Worm (Caenorhabditis elegans) whole organism, L4 larva: ENCODE data around the gene K09B11.5.
A peak's percentile ranks its signal among the peaks of the same experiment; 100 is the strongest.

Source experiments
- F10B5.3 ChIP-seq: sonication (generic microtip); optimal IDR thresholded peaks from 2 replicates; lab custom pipeline; 2016; ENCODE audit warnings: mild to moderate bottlenecking, missing genetic modification characterization, missing compliant biosample characterization
- F26F4.8 ChIP-seq: fragments of 200-800 bp; sonication (Bioruptor generic); conservative IDR thresholded peaks from 2 replicates; pipeline ENCODE4 v1.3.6; 2022; ENCODE audit warnings: missing genetic modification characterization, missing compliant biosample characterization
- F37D6.2 ChIP-seq: sonication (generic microtip); optimal IDR thresholded peaks from 2 replicates; lab custom pipeline; 2016; ENCODE audit warnings: mild to moderate bottlenecking, missing genetic modification characterization, missing compliant biosample characterization
- F49E8.2 ChIP-seq: sonication (generic microtip); optimal IDR thresholded peaks from 2 replicates; lab custom pipeline; 2016; ENCODE audit warnings: missing compliant biosample characterization, mild to moderate bottlenecking, missing genetic modification characterization, borderline replicate concordance
- R02D3.7 ChIP-seq: fragments of 150-350 bp; sonication (generic microtip); optimal IDR thresholded peaks from 3 replicates; lab custom pipeline; 2014; ENCODE audit warnings: missing biosample characterization, missing genetic modification characterization
- T20F7.1 ChIP-seq: fragments of 200-800 bp; sonication (Bioruptor generic); optimal IDR thresholded peaks from 2 replicates; lab custom pipeline; 2018; ENCODE audit warnings: mild to moderate bottlenecking, missing genetic modification characterization, missing compliant biosample characterization
- Y105C5A.15 ChIP-seq: fragments of 200-800 bp; sonication (Bioruptor generic); IDR thresholded peaks from 2 replicates; pipeline ENCODE4 v1.3.6; 2022; ENCODE audit warnings: missing genetic modification characterization, missing compliant biosample characterization
- ZK337.2 ChIP-seq: fragments of 200-800 bp; sonication (Bioruptor generic); IDR thresholded peaks from 2 replicates; pipeline ENCODE4 v1.3.6; 2022; ENCODE audit warnings: missing genetic modification reagents, missing genetic modification characterization, missing compliant biosample characterization
- aha-1 ChIP-seq: fragments of 150-350 bp; peaks from one replicate; lab custom pipeline; 2014; ENCODE audit warnings: missing biosample characterization, missing genetic modification characterization
- ceh-20 ChIP-seq: fragments of 200-800 bp; sonication (Bioruptor generic); IDR thresholded peaks from 2 replicates; pipeline ENCODE4 v1.3.6; 2022; ENCODE audit warnings: missing genetic modification reagents, missing genetic modification characterization, missing compliant biosample characterization
- ceh-32 ChIP-seq: sonication (generic microtip); optimal IDR thresholded peaks from 2 replicates; lab custom pipeline; 2016; ENCODE audit warnings: mild to moderate bottlenecking, missing genetic modification characterization, missing compliant biosample characterization; ENCODE audit not compliant: poor library complexity
- ceh-44 ChIP-seq: fragments of 200-800 bp; sonication (Bioruptor generic); IDR thresholded peaks from 2 replicates; pipeline ENCODE4 v1.3.6; 2022; ENCODE audit warnings: missing genetic modification reagents, missing genetic modification characterization, missing compliant biosample characterization
- ceh-82 ChIP-seq: sonication (generic microtip); optimal IDR thresholded peaks from 2 replicates; lab custom pipeline; 2017; ENCODE audit warnings: missing biosample characterization, missing genetic modification characterization
- ctbp-1 ChIP-seq: fragments of 200-800 bp; sonication (Bioruptor generic); IDR thresholded peaks from 2 replicates; pipeline ENCODE4 v1.3.6; 2022; ENCODE audit warnings: missing genetic modification reagents, missing genetic modification characterization, missing compliant biosample characterization
- daf-12 ChIP-seq: fragments of 150-350 bp; optimal IDR thresholded peaks from 2 replicates; lab custom pipeline; 2014; ENCODE audit warnings: missing biosample characterization, missing genetic modification reagents, missing genetic modification characterization
- daf-16 ChIP-seq, 3 experiments: sonication (generic microtip); optimal IDR thresholded peaks; 2 replicates each; lab custom pipeline; 2016 to 2017; ENCODE audit warnings: missing genetic modification characterization in 3 of 3, missing genetic modification reagents in 3 of 3, mild to moderate bottlenecking in 2 of 3, missing compliant biosample characterization in 2 of 3, missing biosample characterization in 1 of 3, moderate library complexity in 1 of 3
- daf-8 ChIP-seq: fragments of 200-800 bp; sonication (Bioruptor generic); IDR thresholded peaks from 2 replicates; pipeline ENCODE4 v1.3.6; 2022; ENCODE audit warnings: missing genetic modification characterization, missing compliant biosample characterization
- dmd-9 ChIP-seq: fragments of 200-800 bp; sonication (Bioruptor generic); IDR thresholded peaks from 2 replicates; pipeline ENCODE4 v1.3.6; 2022; ENCODE audit warnings: missing genetic modification reagents, missing genetic modification characterization, missing compliant biosample characterization
- dpl-1 ChIP-seq: fragments of 150-350 bp; optimal IDR thresholded peaks from 2 replicates; lab custom pipeline; 2014; ENCODE audit warnings: missing biosample characterization, missing genetic modification reagents, missing genetic modification characterization
- duxl-1 ChIP-seq: sonication (generic microtip); optimal IDR thresholded peaks from 2 replicates; lab custom pipeline; 2016; ENCODE audit warnings: mild to moderate bottlenecking, missing genetic modification characterization, moderate library complexity, missing compliant biosample characterization; ENCODE audit not compliant: poor library complexity
- dve-1 ChIP-seq: sonication (generic microtip); optimal IDR thresholded peaks from 2 replicates; lab custom pipeline; 2017; ENCODE audit warnings: antibody characterized with exemption, mild to moderate bottlenecking, missing genetic modification characterization, missing compliant biosample characterization; ENCODE audit not compliant: insufficient read depth
- fkh-10 ChIP-seq: fragments of 150-350 bp; optimal IDR thresholded peaks from 2 replicates; lab custom pipeline; 2014; ENCODE audit warnings: missing biosample characterization, missing genetic modification reagents, missing genetic modification characterization
- fos-1 ChIP-seq: fragments of 150-350 bp; optimal IDR thresholded peaks from 2 replicates; lab custom pipeline; 2014; ENCODE audit warnings: missing biosample characterization, missing genetic modification characterization
- hif-1 ChIP-seq, 2 experiments: sonication (generic microtip); optimal IDR thresholded peaks; 2 replicates each; lab custom pipeline; 2016 to 2017; ENCODE audit warnings: missing compliant biosample characterization in 2 of 2, missing genetic modification characterization in 2 of 2, missing genetic modification reagents in 2 of 2, missing genotype in 2 of 2, mild to moderate bottlenecking in 1 of 2
- hlh-11 ChIP-seq: fragments of 200-800 bp; sonication (Bioruptor generic); optimal IDR thresholded peaks from 2 replicates; lab custom pipeline; 2018; ENCODE audit warnings: mild to moderate bottlenecking, missing genetic modification characterization, missing compliant biosample characterization
- hlh-30 ChIP-seq: sonication (generic microtip); optimal IDR thresholded peaks from 2 replicates; lab custom pipeline; 2017; ENCODE audit warnings: antibody characterized with exemption, mild to moderate bottlenecking, missing genetic modification characterization, missing compliant biosample characterization; ENCODE audit not compliant: insufficient read depth
- jun-1 ChIP-seq: fragments of 150-350 bp; optimal IDR thresholded peaks from 2 replicates; lab custom pipeline; 2014; ENCODE audit warnings: missing biosample characterization, missing genetic modification reagents, missing genetic modification characterization
- lim-7 ChIP-seq: fragments of 200-800 bp; sonication (Bioruptor generic); IDR thresholded peaks from 2 replicates; pipeline ENCODE4 v1.3.6; 2022; ENCODE audit warnings: missing genetic modification characterization, missing compliant biosample characterization
- lin-1 ChIP-seq: fragments of 200-800 bp; sonication (Bioruptor generic); IDR thresholded peaks from 2 replicates; pipeline ENCODE4 v1.3.6; 2022; ENCODE audit warnings: missing genetic modification reagents, missing genetic modification characterization, missing compliant biosample characterization
- lin-13 ChIP-seq: fragments of 150-350 bp; optimal IDR thresholded peaks from 2 replicates; lab custom pipeline; 2014; ENCODE audit warnings: missing biosample characterization, missing genetic modification reagents, missing genetic modification characterization
- lin-29 ChIP-seq: fragments of 200-800 bp; sonication (Bioruptor generic); IDR thresholded peaks from 2 replicates; pipeline ENCODE4 v1.3.6; 2022; ENCODE audit warnings: missing genetic modification reagents, missing genetic modification characterization, missing compliant biosample characterization
- lir-3 ChIP-seq: sonication (generic microtip); optimal IDR thresholded peaks from 2 replicates; lab custom pipeline; 2016; ENCODE audit warnings: mild to moderate bottlenecking, missing genetic modification characterization, missing compliant biosample characterization
- madf-5 ChIP-seq, 2 experiments: fragments of 200-800 bp; sonication (Bioruptor generic); IDR thresholded peaks; 2 replicates each; pipeline ENCODE4 v1.3.6; 2022; ENCODE audit warnings: missing compliant biosample characterization in 2 of 2, missing genetic modification characterization in 2 of 2
- mdl-1 ChIP-seq, 2 experiments: fragments of 150-350 bp in 1 of 2; sonication (generic microtip) in 1 of 2; optimal IDR thresholded peaks; 2 replicates each; lab custom pipeline; 2014 to 2017; ENCODE audit warnings: missing biosample characterization in 2 of 2, missing genetic modification characterization in 2 of 2
- mep-1 ChIP-seq: fragments of 150-350 bp; sonication (generic microtip); optimal IDR thresholded peaks from 3 replicates; lab custom pipeline; 2014; ENCODE audit warnings: missing biosample characterization, missing genetic modification characterization
- nhr-10 ChIP-seq: fragments of 150-350 bp; optimal IDR thresholded peaks from 2 replicates; lab custom pipeline; 2014; ENCODE audit warnings: missing biosample characterization, missing genetic modification characterization
- nhr-111 ChIP-seq: fragments of 200-800 bp; sonication (Bioruptor generic); optimal IDR thresholded peaks from 2 replicates; lab custom pipeline; 2018; ENCODE audit warnings: mild to moderate bottlenecking, missing genetic modification characterization, missing compliant biosample characterization
- nhr-25 ChIP-seq: sonication (generic microtip); optimal IDR thresholded peaks from 2 replicates; lab custom pipeline; 2017; ENCODE audit warnings: missing genetic modification characterization, mild to moderate bottlenecking, missing compliant biosample characterization, antibody characterized with exemption, moderate library complexity, borderline replicate concordance; ENCODE audit not compliant: insufficient read depth
- nhr-41 ChIP-seq: fragments of 200-800 bp; sonication (Bioruptor generic); IDR thresholded peaks from 2 replicates; pipeline ENCODE4 v1.3.6; 2022; ENCODE audit warnings: missing genetic modification reagents, missing genetic modification characterization, missing compliant biosample characterization
- nhr-42 ChIP-seq: fragments of 200-800 bp; sonication (Bioruptor generic); IDR thresholded peaks from 2 replicates; pipeline ENCODE4 v1.3.6; 2022; ENCODE audit warnings: missing genetic modification characterization, missing compliant biosample characterization
- nhr-6 ChIP-seq: fragments of 150-350 bp; optimal IDR thresholded peaks from 2 replicates; lab custom pipeline; 2014; ENCODE audit warnings: missing biosample characterization, missing genetic modification characterization
- nhr-76 ChIP-seq: fragments of 150-350 bp; optimal IDR thresholded peaks from 2 replicates; lab custom pipeline; 2014; ENCODE audit warnings: missing biosample characterization, missing genetic modification characterization
- pha-4 ChIP-seq, 2 experiments: fragments of 150-350 bp in 1 of 2; fragments of 200-800 bp in 1 of 2; sonication (Bioruptor generic) in 1 of 2; IDR thresholded peaks in 1 of 2; optimal IDR thresholded peaks in 1 of 2; 2 replicates each; pipeline versions ENCODE4 v1.3.6 to Lab custom; 2014 to 2022; ENCODE audit warnings: missing genetic modification characterization in 2 of 2, missing genetic modification reagents in 2 of 2, missing biosample characterization in 1 of 2, missing compliant biosample characterization in 1 of 2
- pqm-1 ChIP-seq: sonication (generic microtip); optimal IDR thresholded peaks from 2 replicates; lab custom pipeline; 2017; ENCODE audit warnings: missing biosample characterization, missing genetic modification characterization
- sdz-12 ChIP-seq: fragments of 200-800 bp; sonication (Bioruptor generic); optimal IDR thresholded peaks from 2 replicates; lab custom pipeline; 2018; ENCODE audit warnings: mild to moderate bottlenecking, missing genetic modification characterization, missing compliant biosample characterization
- skn-1 ChIP-seq: fragments of 150-350 bp; optimal IDR thresholded peaks from 2 replicates; lab custom pipeline; 2014; ENCODE audit warnings: missing biosample characterization, missing genetic modification characterization
- snpc-1.2 ChIP-seq: fragments of 200-800 bp; sonication (Bioruptor generic); IDR thresholded peaks from 2 replicates; pipeline ENCODE4 v1.3.6; 2022; ENCODE audit warnings: missing genetic modification reagents, missing genetic modification characterization, missing compliant biosample characterization
- unc-62 ChIP-seq, 3 experiments: fragments of 150-350 bp in 1 of 3; sonication (generic microtip); optimal IDR thresholded peaks in 2 of 3; peaks in 1 of 3; 1 replicate in 1 of 3; 2 replicates in 2 of 3; lab custom pipeline; 2014 to 2017; ENCODE audit warnings: missing biosample characterization in 3 of 3, missing genetic modification characterization in 3 of 3, missing genetic modification reagents in 3 of 3, missing genotype in 1 of 3
- ztf-7 ChIP-seq: fragments of 150-350 bp; optimal IDR thresholded peaks from 2 replicates; lab custom pipeline; 2014; ENCODE audit warnings: missing biosample characterization, missing genetic modification characterization

Gene K09B11.5

ce11 chrIV:13388779-13389178, 45.0 kb downstream of the K09B11.5 start (continued):
- TF ChIP-seq F37D6.2 (tag; lab: Kevin White, UChicago) = no peak
- TF ChIP-seq ctbp-1 (GFP tag; lab: Robert Waterston, UW) = peak; percentile 50; the same call in 1 of the 2 replicates
- TF ChIP-seq lin-13 = peak; percentile 41
- no peak for TF ChIP-seq ceh-32 (tag; lab: Kevin White, UChicago)
- no peak for TF ChIP-seq Y105C5A.15
- no peak for TF ChIP-seq nhr-6 (tag; lab: Kevin White, UChicago)
- TF ChIP-seq hlh-30 (tag; lab: Kevin White, UChicago) = peak; percentile 65
- no peak for TF ChIP-seq nhr-111 (GFP tag; lab: Kevin White, UChicago)
- TF ChIP-seq lin-1 (GFP tag; lab: Robert Waterston, UW) = peak; percentile 55; the same call in 1 of the 2 replicates
- no peak for TF ChIP-seq F49E8.2 (tag; lab: Kevin White, UChicago)
- TF ChIP-seq aha-1 (tag; lab: Kevin White, UChicago) = peak; percentile 95
- TF ChIP-seq unc-62 (GFP tag; optimal IDR thresholded peaks at IDR 0.05 in 1 of 2; lab: Kevin White, UChicago) = peak in 1 of 2 experiments; percentile 81
- TF ChIP-seq unc-62 (tag; optimal IDR thresholded peaks at IDR 0.05; lab: Kevin White, UChicago) = no peak
- peak; percentile 42; the same call in 1 of the 2 replicates for TF ChIP-seq pha-4 (GFP tag; IDR thresholded peaks at IDR 0.05; lab: Robert Waterston, UW)
- TF ChIP-seq pha-4 (tag; optimal IDR thresholded peaks at IDR 0.05; lab: Kevin White, UChicago) = no peak
- no peak for TF ChIP-seq dve-1
- peak in 1 of 2 experiments; percentile 50 for TF ChIP-seq mdl-1 (tag; optimal IDR thresholded peaks at IDR 0.05; lab: Kevin White, UChicago)
- TF ChIP-seq F26F4.8 (GFP tag; lab: Robert Waterston, UW) = no peak
- no peak for TF ChIP-seq ceh-82 (tag; lab: Kevin White, UChicago)
- no peak for TF ChIP-seq lir-3
- TF ChIP-seq ZK337.2 (GFP tag; lab: Robert Waterston, UW) = no peak
- TF ChIP-seq ceh-44 (GFP tag; lab: Robert Waterston, UW) = no peak
- peak; percentile 29 for TF ChIP-seq sdz-12 (GFP tag; lab: Kevin White, UChicago)
- TF ChIP-seq duxl-1 (tag; lab: Kevin White, UChicago) = peak; percentile 5
- TF ChIP-seq T20F7.1 (GFP tag; lab: Kevin White, UChicago) = peak; percentile 43
- no peak for TF ChIP-seq madf-5 (GFP tag; IDR thresholded peaks at IDR 0.05; lab: Robert Waterston, UW)
- no peak for TF ChIP-seq snpc-1.2 (GFP tag; lab: Robert Waterston, UW)
- peak; percentile 39 for TF ChIP-seq hlh-11 (tag; lab: Kevin White, UChicago)
- TF ChIP-seq lin-29 (GFP tag; lab: Robert Waterston, UW) = no peak
- TF ChIP-seq dmd-9 (GFP tag; lab: Robert Waterston, UW) = no peak
- peak; percentile 13 for TF ChIP-seq jun-1 (tag; lab: Kevin White, UChicago)
- peak in 1 of 2 experiments; percentile 7 for TF ChIP-seq daf-16 (GFP tag; optimal IDR thresholded peaks at IDR 0.05; lab: Kevin White, UChicago)
- TF ChIP-seq daf-16 (tag; optimal IDR thresholded peaks at IDR 0.05; lab: Kevin White, UChicago) = no peak
- TF ChIP-seq daf-12 (tag; lab: Kevin White, UChicago) = no peak
- no peak for TF ChIP-seq daf-8 (GFP tag; lab: Robert Waterston, UW)
- peak; percentile 83 for TF ChIP-seq mep-1
- TF ChIP-seq ceh-20 (GFP tag; lab: Robert Waterston, UW) = peak; percentile 48; the same call in 1 of the 2 replicates
- no peak for TF ChIP-seq nhr-25 (tag; lab: Kevin White, UChicago)
- TF ChIP-seq nhr-42 (GFP tag; lab: Robert Waterston, UW) = peak; percentile 39; the same call in 1 of the 2 replicates
- no peak for TF ChIP-seq fkh-10 (GFP tag; lab: Kevin White, UChicago)
- TF ChIP-seq nhr-76 (tag; lab: Kevin White, UChicago) = no peak
- no peak for TF ChIP-seq F10B5.3 (tag; lab: Kevin White, UChicago)
- TF ChIP-seq dpl-1 (GFP tag; lab: Kevin White, UChicago) = no peak
- peak in 1 of 2 experiments; percentile 45 for TF ChIP-seq hif-1 (tag; optimal IDR thresholded peaks at IDR 0.05; lab: Kevin White, UChicago)
- no peak for TF ChIP-seq lim-7 (GFP tag; lab: Robert Waterston, UW)
- TF ChIP-seq R02D3.7 (tag; lab: Kevin White, UChicago) = peak; percentile 33
- no peak for TF ChIP-seq fos-1 (tag; lab: Kevin White, UChicago)
- TF ChIP-seq pqm-1 (tag; lab: Kevin White, UChicago) = no peak
- no peak for TF ChIP-seq ztf-7 (tag; lab: Kevin White, UChicago)
- peak; percentile 90 for TF ChIP-seq nhr-10 (tag; lab: Kevin White, UChicago)
- TF ChIP-seq skn-1 (tag; lab: Kevin White, UChicago) = no peak
- no peak for TF ChIP-seq nhr-41 (GFP tag; lab: Robert Waterston, UW)
